Fruit fly (Drosophila melanogaster): ENCODE measurements around the gene comt.

The comt gene

DNA sequence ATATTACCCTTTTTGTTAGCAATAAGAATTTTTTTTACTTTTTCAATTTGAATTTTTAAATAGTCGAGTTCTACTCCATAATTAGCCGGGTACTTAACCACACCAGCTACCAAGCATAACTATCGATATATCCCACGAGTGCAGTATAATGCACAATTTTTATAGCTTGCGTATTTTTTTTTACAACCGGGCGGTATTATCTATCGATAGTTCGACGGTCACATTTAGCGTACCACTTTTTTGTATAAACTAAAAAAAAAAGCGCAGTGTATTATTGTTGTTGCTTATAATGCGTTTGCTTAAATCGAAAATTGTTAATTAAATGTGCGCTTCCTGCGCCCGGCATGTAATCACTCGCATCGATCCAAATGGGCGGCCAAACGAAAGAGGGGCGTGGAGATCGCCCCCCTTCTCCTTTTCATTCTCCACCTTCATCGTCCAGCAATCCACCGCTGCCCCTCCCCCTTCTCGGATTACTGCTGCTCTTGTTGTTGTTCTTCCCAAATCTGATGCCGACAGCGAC is 29.1 kb downstream of the comt start, which contains the start of gene Remo (continued):
- peak; percentile 61 for TF ChIP-seq hbn (GFP tag; IDR thresholded peaks at IDR 0.05; ENCODE audit: partially characterized antibody)
- peak; percentile 37 for TF ChIP-seq phol (tag; optimal IDR thresholded peaks at IDR 0.05)
- no peak for TF ChIP-seq Rx (GFP tag; IDR thresholded peaks at IDR 0.05)
- no peak for TF ChIP-seq NC2β (GFP tag; optimal IDR thresholded peaks at IDR 0.05)
- TF ChIP-seq Sry-β (GFP tag; optimal IDR thresholded peaks at IDR 0.05) = no peak
- TF ChIP-seq Ada2b (GFP tag; IDR thresholded peaks at IDR 0.05) = no peak
- no peak for TF ChIP-seq psq (GFP tag; optimal IDR thresholded peaks at IDR 0.05)
- no peak for TF ChIP-seq CG31365 (tag; optimal IDR thresholded peaks at IDR 0.05)
- TF ChIP-seq cad (GFP tag; optimal IDR thresholded peaks at IDR 0.05) = no peak
- TF ChIP-seq nau (GFP tag; optimal IDR thresholded peaks at IDR 0.05) = no peak
- no peak for TF ChIP-seq bsh (GFP tag; optimal IDR thresholded peaks at IDR 0.05)
- 0 out of 3 replicates have a peak, but pooled peaks have one; percentile 33 for TF ChIP-seq ci (GFP tag; IDR thresholded peaks at IDR 0.05)
- peak; percentile 11 for TF ChIP-seq CG15601 (tag; optimal IDR thresholded peaks at IDR 0.05)
- TF ChIP-seq zen (tag; optimal IDR thresholded peaks at IDR 0.05) = no peak
- TF ChIP-seq CG10462 (GFP tag; optimal IDR thresholded peaks at IDR 0.05) = no peak
- TF ChIP-seq ttk (GFP tag; IDR thresholded peaks at IDR 0.05) = no peak
- TF ChIP-seq NK7.1 (GFP tag; optimal IDR thresholded peaks at IDR 0.05) = no peak
- TF ChIP-seq hb (GFP tag; IDR thresholded peaks at IDR 0.05; ENCODE audit: partially characterized antibody) = 0 out of 3 replicates have a peak, but pooled peaks have one; percentile 51

DNA sequence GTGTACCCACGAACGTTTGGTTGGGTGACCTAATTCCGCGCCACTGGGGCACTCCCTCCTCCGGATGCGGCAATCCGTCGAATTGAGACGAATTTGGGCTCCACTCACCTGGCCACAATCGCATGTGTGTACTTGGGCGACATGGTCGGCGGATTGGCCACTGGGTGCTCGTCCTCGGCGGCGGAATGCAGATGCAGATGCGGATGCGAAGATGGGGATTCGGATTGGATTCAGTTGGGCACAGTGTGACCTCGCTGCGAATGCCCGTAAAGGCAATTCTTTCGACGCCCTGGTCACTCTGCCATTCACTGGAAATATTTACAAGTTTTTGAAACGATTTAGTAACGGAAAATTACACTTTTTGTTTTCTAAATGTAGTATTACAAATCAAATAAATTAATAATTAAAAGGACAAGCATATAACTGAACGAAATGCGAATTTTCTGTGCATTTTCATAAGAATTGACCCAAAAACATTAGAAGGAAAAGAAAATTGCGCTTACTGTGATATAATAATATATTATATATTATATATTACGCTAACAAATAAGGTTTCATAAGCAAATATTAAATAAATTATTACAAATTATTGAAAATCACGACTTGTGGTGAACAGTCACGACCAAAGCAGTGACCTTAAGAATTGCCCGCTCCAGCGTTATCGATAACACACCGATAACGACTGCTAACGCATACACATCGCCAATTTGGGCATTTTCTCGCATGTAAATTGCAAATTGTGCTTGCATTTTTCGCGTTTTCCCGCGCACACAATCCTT is 37.8 kb downstream of the comt start, which contains the start of gene CG1622:
TSS of gene CG1622 (plus strand) at position 678 of the 779 bp plus-strand sequence.
- TF ChIP-seq bab2 (GFP tag; optimal IDR thresholded peaks at IDR 0.05) = no peak
- peak; percentile 72 for TF ChIP-seq CG12391 (tag; optimal IDR thresholded peaks at IDR 0.05)
- peak; percentile 13 for TF ChIP-seq Oli (tag; optimal IDR thresholded peaks at IDR 0.05)
- TF ChIP-seq trh (GFP tag; optimal IDR thresholded peaks at IDR 0.05) = no peak
- TF ChIP-seq CG2678 (tag; optimal IDR thresholded peaks at IDR 0.05) = no peak
- peak; percentile 29; the same call in 1 of the 2 replicates for TF ChIP-seq CG17328 (GFP tag; IDR thresholded peaks at IDR 0.05)
- TF ChIP-seq chm (GFP tag; IDR thresholded peaks at IDR 0.05) = no peak
- no peak for TF ChIP-seq seq (GFP tag; IDR thresholded peaks at IDR 0.05)
- 0 out of 3 replicates have a peak, but pooled peaks have one; percentile 22 for TF ChIP-seq CG14860 (GFP tag; IDR thresholded peaks at IDR 0.05; ENCODE audit: partially characterized antibody)
- TF ChIP-seq CG17385 (GFP tag; optimal IDR thresholded peaks at IDR 0.05) = no peak
- TF ChIP-seq Mes4 (GFP tag; optimal IDR thresholded peaks at IDR 0.05) = no peak
- TF ChIP-seq CG17359 (tag; optimal IDR thresholded peaks at IDR 0.05) = peak; percentile 18
- no peak for TF ChIP-seq CG10565 (GFP tag; optimal IDR thresholded peaks at IDR 0.05)
- TF ChIP-seq en (GFP tag; optimal IDR thresholded peaks at IDR 0.05) = no peak
- TF ChIP-seq danr (GFP tag; IDR thresholded peaks at IDR 0.05) = no peak
- no peak for TF ChIP-seq CG1647 (GFP tag; optimal IDR thresholded peaks at IDR 0.05)
- TF ChIP-seq D19A (tag; optimal IDR thresholded peaks at IDR 0.05) = no peak
- no peak for TF ChIP-seq esg (GFP tag; conservative IDR thresholded peaks at IDR 0.05)
- no peak for TF ChIP-seq Hey (tag; optimal IDR thresholded peaks at IDR 0.05)
- no peak for TF ChIP-seq fd96Cb (tag; optimal IDR thresholded peaks at IDR 0.05)
- TF ChIP-seq hb (GFP tag; IDR thresholded peaks at IDR 0.05; ENCODE audit: partially characterized antibody) = no peak; the same call in 2 of the 3 replicates
- no peak for TF ChIP-seq CG2199 (GFP tag; IDR thresholded peaks at IDR 0.05)
- TF ChIP-seq grau (tag; optimal IDR thresholded peaks at IDR 0.05) = peak; percentile 68
- peak in 1 of 2 experiments; percentile 41 for TF ChIP-seq dpn (GFP tag; optimal IDR thresholded peaks at IDR 0.05)
- no peak for TF ChIP-seq ham (GFP tag; IDR thresholded peaks at IDR 0.05)
- TF ChIP-seq CG17361 (GFP tag; IDR thresholded peaks at IDR 0.05) = peak; percentile 65
- TF ChIP-seq chn (GFP tag; optimal IDR thresholded peaks at IDR 0.05) = no peak
- TF ChIP-seq Ets65A (GFP tag) = no peak
- TF ChIP-seq CG43689 (GFP tag; IDR thresholded peaks at IDR 0.05) = no peak
- TF ChIP-seq p53 (GFP tag; optimal IDR thresholded peaks at IDR 0.05) = no peak
- TF ChIP-seq gt (GFP tag; IDR thresholded peaks at IDR 0.05) = no peak
- no peak for TF ChIP-seq Usf (GFP tag; optimal IDR thresholded peaks at IDR 0.05)
- no peak for TF ChIP-seq zen (tag; optimal IDR thresholded peaks at IDR 0.05)
